Worm (Caenorhabditis elegans) whole organism, midembryonic: ENCODE measurements around the gene pfd-2.

Source experiments
- T22C8.4 ChIP-seq: fragments of 200-800 bp; sonication (Bioruptor generic); IDR thresholded peaks from 2 replicates; pipeline ENCODE4 v1.3.6; 2022; ENCODE audit warnings: missing genetic modification characterization, missing compliant biosample characterization
- cog-1 ChIP-seq: sonication (generic microtip); optimal IDR thresholded peaks from 2 replicates; lab custom pipeline; 2016; ENCODE audit warnings: missing genetic modification characterization, missing compliant biosample characterization
- flt-1 ChIP-seq: fragments of 200-800 bp; sonication (Bioruptor generic); IDR thresholded peaks from 2 replicates; pipeline ENCODE4 v1.3.6; 2022; ENCODE audit warnings: missing genetic modification characterization, missing compliant biosample characterization
- klf-2 ChIP-seq: fragments of 200-800 bp; sonication (Bioruptor generic); conservative IDR thresholded peaks from 2 replicates; pipeline ENCODE4 v1.3.6; 2022; ENCODE audit warnings: missing genetic modification reagents, missing genetic modification characterization, missing compliant biosample characterization
- med-1 ChIP-seq: sonication (generic microtip); optimal IDR thresholded peaks from 2 replicates; lab custom pipeline; 2017; ENCODE audit warnings: missing genetic modification characterization, mild to moderate bottlenecking, missing compliant biosample characterization, antibody characterized with exemption, missing genetic modification reagents; ENCODE audit not compliant: insufficient read depth
- ref-1 ChIP-seq: fragments of 200-800 bp; sonication (Bioruptor generic); conservative IDR thresholded peaks from 2 replicates; pipeline ENCODE4 v1.3.6; 2022; ENCODE audit warnings: missing genetic modification reagents, missing genetic modification characterization, missing compliant biosample characterization
- ztf-23 ChIP-seq: fragments of 200-800 bp; sonication (Bioruptor generic); IDR thresholded peaks from 2 replicates; pipeline ENCODE4 v1.3.6; 2022; ENCODE audit warnings: missing genetic modification reagents, missing genetic modification characterization, missing compliant biosample characterization
- ztf-29 ChIP-seq: fragments of 200-800 bp; sonication (Bioruptor generic); IDR thresholded peaks from 2 replicates; pipeline ENCODE4 v1.3.6; 2022; ENCODE audit warnings: missing genetic modification reagents, missing genetic modification characterization, missing compliant biosample characterization

DNA sequence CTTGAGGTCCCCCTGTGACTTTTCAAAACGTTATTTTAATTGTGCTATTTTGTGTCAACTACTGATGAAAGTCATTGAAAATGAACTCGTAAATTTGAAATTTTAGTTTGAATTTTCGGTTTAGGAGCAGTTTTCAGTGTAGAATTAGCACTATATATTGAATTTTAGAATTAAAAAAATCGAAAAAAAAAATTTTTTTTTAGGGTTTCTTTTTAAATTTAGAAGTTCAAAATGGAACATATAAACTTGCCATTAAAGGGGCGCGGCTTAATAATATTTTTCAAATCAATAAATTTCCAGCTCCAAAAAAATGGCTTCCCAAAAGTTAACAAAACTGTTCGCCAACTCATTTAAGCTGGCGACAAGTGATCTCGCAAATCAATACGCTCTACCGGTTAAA is 24.4 kb downstream of the pfd-2 start, which contains the start of gene H20J04.9:
- TF ChIP-seq med-1 (GFP tag; lab: Kevin White, UChicago) (no peak), ztf-23 (GFP tag; lab: Robert Waterston, UW) (no peak), klf-2 (GFP tag; lab: Robert Waterston, UW) (no peak), T22C8.4 (no peak), ztf-29 (GFP tag; lab: Robert Waterston, UW) (no peak), cog-1 (tag; lab: Kevin White, UChicago) (no peak), flt-1 (GFP tag; lab: Robert Waterston, UW) (no peak), ref-1 (GFP tag; lab: Robert Waterston, UW) (no peak)
